Fruit fly (Drosophila melanogaster) whole organism, embryonic: ENCODE data around the gene GstO2.

Experiments
- Antp ChIP-seq: fragments of 200-800 bp; sonication (Bioruptor generic); optimal IDR thresholded peaks from 3 replicates; lab custom pipeline; 2016; ENCODE audit warnings: missing biosample characterization, missing genetic modification characterization
- BEAF-32 ChIP-seq: fragments of 200-800 bp; sonication (Bioruptor generic); optimal IDR thresholded peaks from 3 replicates; lab custom pipeline; 2017; ENCODE audit warnings: missing biosample characterization, missing genetic modification characterization, mild to moderate bottlenecking, moderate library complexity, missing genetic modification reagents
- CG1024 ChIP-seq: fragments of 200-800 bp; sonication (Bioruptor generic); IDR thresholded peaks from 2 replicates; pipeline ENCODE4 v1.3.6; 2022; ENCODE audit warnings: missing biosample characterization, missing genetic modification characterization
- CG10267 ChIP-seq: fragments of 200-800 bp; sonication (Bioruptor generic); optimal IDR thresholded peaks from 2 replicates; lab custom pipeline; 2018; ENCODE audit warnings: missing biosample characterization, mild to moderate bottlenecking, missing genetic modification characterization, moderate library complexity
- CG10462 ChIP-seq: fragments of 200-800 bp; sonication (Bioruptor generic); optimal IDR thresholded peaks from 2 replicates; lab custom pipeline; 2016; ENCODE audit warnings: missing biosample characterization, missing genetic modification characterization
- CG10565 ChIP-seq: fragments of 200-800 bp; sonication (Bioruptor generic); optimal IDR thresholded peaks from 3 replicates; lab custom pipeline; 2016; ENCODE audit warnings: missing biosample characterization, mild to moderate bottlenecking, missing genetic modification characterization
- CG12104 ChIP-seq: fragments of 200-800 bp; sonication (Bioruptor generic); optimal IDR thresholded peaks from 3 replicates; lab custom pipeline; 2016; ENCODE audit warnings: missing biosample characterization, missing genetic modification characterization
- CG12236 ChIP-seq: fragments of 200-800 bp; sonication (Bioruptor generic); optimal IDR thresholded peaks from 2 replicates; lab custom pipeline; 2016; ENCODE audit warnings: missing biosample characterization, missing genetic modification characterization
- CG15696 ChIP-seq: fragments of 200-800 bp; sonication (Bioruptor generic); optimal IDR thresholded peaks from 2 replicates; lab custom pipeline; 2019; ENCODE audit warnings: missing biosample characterization, mild to moderate bottlenecking, missing genetic modification characterization, moderate library complexity
- CG16813 ChIP-seq: fragments of 200-800 bp; sonication (Bioruptor generic); IDR thresholded peaks from 3 replicates; pipeline ENCODE4 v1.3.6; 2022; ENCODE audit warnings: missing biosample characterization, missing genetic modification characterization; ENCODE audit not compliant: partially characterized antibody
- CG17328 ChIP-seq: fragments of 200-800 bp; sonication (Bioruptor generic); IDR thresholded peaks from 2 replicates; pipeline ENCODE4 v1.3.6; 2022; ENCODE audit warnings: missing biosample characterization, missing genetic modification characterization
- CG17359 ChIP-seq: fragments of 200-800 bp; sonication (Bioruptor generic); optimal IDR thresholded peaks from 3 replicates; lab custom pipeline; 2018; ENCODE audit warnings: missing biosample characterization, mild to moderate bottlenecking, missing genetic modification characterization, moderate library complexity
- CG1832 ChIP-seq: fragments of 200-800 bp; sonication (Bioruptor generic); optimal IDR thresholded peaks from 2 replicates; lab custom pipeline; 2017; ENCODE audit warnings: missing biosample characterization, mild to moderate bottlenecking, missing genetic modification characterization, inconsistent platforms
- CG2116 ChIP-seq: fragments of 200-800 bp; sonication (Bioruptor generic); optimal IDR thresholded peaks from 3 replicates; lab custom pipeline; 2018; ENCODE audit warnings: missing biosample characterization, mild to moderate bottlenecking, missing genetic modification characterization
- CG2202 ChIP-seq: fragments of 200-800 bp; sonication (Bioruptor generic); optimal IDR thresholded peaks from 2 replicates; lab custom pipeline; 2018; ENCODE audit warnings: missing biosample characterization, mild to moderate bottlenecking, missing genetic modification characterization
- CG2712 ChIP-seq: fragments of 200-800 bp; optimal IDR thresholded peaks from 3 replicates; lab custom pipeline; 2019; ENCODE audit warnings: missing biosample characterization, mild to moderate bottlenecking, missing genetic modification characterization, moderate library complexity
- CG2889 ChIP-seq: fragments of 200-800 bp; sonication (Bioruptor generic); IDR thresholded peaks from 3 replicates; pipeline ENCODE4 v1.3.6; 2022; ENCODE audit warnings: missing biosample characterization, missing genetic modification characterization
- CG30403 ChIP-seq: fragments of 200-800 bp; sonication (Bioruptor generic); optimal IDR thresholded peaks from 3 replicates; lab custom pipeline; 2016; ENCODE audit warnings: missing biosample characterization, missing genetic modification characterization
- CG3995 ChIP-seq: fragments of 200-800 bp; sonication (Bioruptor generic); optimal IDR thresholded peaks from 3 replicates; lab custom pipeline; 2016; ENCODE audit warnings: missing biosample characterization, missing genetic modification characterization
- CG4730 ChIP-seq: fragments of 200-800 bp; sonication (Bioruptor generic); IDR thresholded peaks from 2 replicates; pipeline ENCODE4 v1.3.6; 2022; ENCODE audit warnings: missing biosample characterization, missing genetic modification characterization
- CG9817 ChIP-seq: fragments of 200-800 bp; sonication (Bioruptor generic); optimal IDR thresholded peaks from 2 replicates; lab custom pipeline; 2018; ENCODE audit warnings: missing biosample characterization, mild to moderate bottlenecking, missing genetic modification characterization, moderate library complexity
- CkIIα-i1 ChIP-seq: fragments of 200-800 bp; sonication (Bioruptor generic); IDR thresholded peaks from 2 replicates; pipeline ENCODE4 v1.3.6; 2022; ENCODE audit warnings: missing biosample characterization, missing genetic modification characterization
- CrebB ChIP-seq: fragments of 200-800 bp; sonication (Bioruptor generic); optimal IDR thresholded peaks from 3 replicates; lab custom pipeline; 2018; ENCODE audit warnings: missing biosample characterization, mild to moderate bottlenecking, missing genetic modification characterization
- Dip3 ChIP-seq: fragments of 200-800 bp; sonication (Bioruptor generic); optimal IDR thresholded peaks from 3 replicates; lab custom pipeline; 2016; ENCODE audit warnings: missing biosample characterization, missing genetic modification characterization
- Ets97D ChIP-seq: fragments of 200-800 bp; sonication (Bioruptor generic); optimal IDR thresholded peaks from 3 replicates; lab custom pipeline; 2016; ENCODE audit warnings: missing biosample characterization, missing genetic modification characterization
- Fer3 ChIP-seq: fragments of 200-800 bp; sonication (Bioruptor generic); optimal IDR thresholded peaks from 2 replicates; lab custom pipeline; 2018; ENCODE audit warnings: missing biosample characterization, mild to moderate bottlenecking, missing genetic modification characterization, moderate library complexity
- GATAe ChIP-seq: fragments of 200-800 bp; sonication (Bioruptor generic); conservative IDR thresholded peaks from 2 replicates; pipeline ENCODE4 v1.3.6; 2022; ENCODE audit warnings: missing biosample characterization, missing genetic modification characterization
- H15 ChIP-seq: fragments of 200-800 bp; sonication (Bioruptor generic); IDR thresholded peaks from 3 replicates; pipeline ENCODE4 v1.3.6; 2022; ENCODE audit warnings: missing biosample characterization, missing genetic modification characterization
- MTF-1 ChIP-seq: fragments of 200-800 bp; sonication (Bioruptor generic); optimal IDR thresholded peaks from 2 replicates; lab custom pipeline; 2018; ENCODE audit warnings: missing biosample characterization, mild to moderate bottlenecking, missing genetic modification characterization, borderline replicate concordance
- Max ChIP-seq: fragments of 200-800 bp; sonication (Bioruptor generic); optimal IDR thresholded peaks from 2 replicates; lab custom pipeline; 2016; ENCODE audit warnings: missing biosample characterization, mild to moderate bottlenecking, missing genetic modification characterization
- Neu2 ChIP-seq: fragments of 200-800 bp; sonication (Bioruptor generic); optimal IDR thresholded peaks from 3 replicates; lab custom pipeline; 2016; ENCODE audit warnings: missing biosample characterization, missing genetic modification characterization, borderline replicate concordance
- Oli ChIP-seq: fragments of 200-800 bp; sonication (Bioruptor generic); optimal IDR thresholded peaks from 2 replicates; lab custom pipeline; 2018; ENCODE audit warnings: missing biosample characterization, mild to moderate bottlenecking, missing genetic modification characterization, moderate library complexity
- Ptx1 ChIP-seq: fragments of 200-800 bp; sonication (Bioruptor generic); IDR thresholded peaks from 2 replicates; pipeline ENCODE4 v1.3.6; 2022; ENCODE audit warnings: missing biosample characterization, missing genetic modification characterization
- Ravus ChIP-seq: fragments of 200-800 bp; sonication (Bioruptor generic); IDR thresholded peaks from 2 replicates; pipeline ENCODE4 v1.3.6; 2022; ENCODE audit warnings: missing biosample characterization, missing genetic modification characterization
- bowl ChIP-seq: fragments of 200-800 bp; sonication (Bioruptor generic); IDR thresholded peaks from 2 replicates; pipeline ENCODE4 v1.3.6; 2022; ENCODE audit warnings: missing biosample characterization, missing genetic modification characterization
- corto ChIP-seq: fragments of 200-800 bp; sonication (Bioruptor generic); optimal IDR thresholded peaks from 2 replicates; lab custom pipeline; 2016; ENCODE audit warnings: missing biosample characterization, mild to moderate bottlenecking, missing genetic modification characterization, moderate library complexity
- danr ChIP-seq: fragments of 200-800 bp; sonication (Bioruptor generic); IDR thresholded peaks from 2 replicates; pipeline ENCODE4 v1.3.6; 2022; ENCODE audit warnings: missing biosample characterization, missing genetic modification characterization
- dm ChIP-seq: fragments of 200-800 bp; sonication (Bioruptor generic); optimal IDR thresholded peaks from 3 replicates; lab custom pipeline; 2016; ENCODE audit warnings: missing biosample characterization, missing genetic modification characterization
- emc ChIP-seq: fragments of 200-800 bp; sonication (Bioruptor generic); optimal IDR thresholded peaks from 2 replicates; lab custom pipeline; 2016; ENCODE audit warnings: missing biosample characterization, missing genetic modification characterization
- fd96Cb ChIP-seq: fragments of 200-800 bp; sonication (Bioruptor generic); optimal IDR thresholded peaks from 2 replicates; lab custom pipeline; 2018; ENCODE audit warnings: missing biosample characterization, mild to moderate bottlenecking, missing genetic modification characterization, moderate library complexity
- ftz-f1 ChIP-seq: fragments of 200-800 bp; sonication (Bioruptor generic); optimal IDR thresholded peaks from 2 replicates; lab custom pipeline; 2016; ENCODE audit warnings: missing biosample characterization, missing genetic modification characterization
- grn ChIP-seq: fragments of 200-800 bp; sonication (Bioruptor generic); optimal IDR thresholded peaks from 3 replicates; lab custom pipeline; 2017; ENCODE audit warnings: missing biosample characterization, missing genetic modification characterization
- hkb ChIP-seq, 2 experiments: fragments of 200-800 bp in 1 of 2; fragments of >200 bp in 1 of 2; sonication (Bioruptor generic) in 1 of 2; IDR thresholded peaks in 1 of 2; optimal IDR thresholded peaks in 1 of 2; 2 replicates each; pipeline versions ENCODE4 v1.3.6 to Lab custom; 2017 to 2022; ENCODE audit warnings: missing biosample characterization in 1 of 2, missing genetic modification characterization in 1 of 2
- ind ChIP-seq: fragments of 200-800 bp; sonication (Bioruptor generic); optimal IDR thresholded peaks from 3 replicates; lab custom pipeline; 2016; ENCODE audit warnings: missing biosample characterization, missing genetic modification characterization
- kni ChIP-seq: fragments of 200-800 bp; sonication (Bioruptor generic); optimal IDR thresholded peaks from 3 replicates; lab custom pipeline; 2017; ENCODE audit warnings: mild to moderate bottlenecking, missing biosample characterization, missing genetic modification reagents, missing genetic modification characterization
- otp ChIP-seq: fragments of 200-800 bp; sonication (Bioruptor generic); IDR thresholded peaks from 3 replicates; pipeline ENCODE4, ENCODE4 v1.3.6; 2022; ENCODE audit warnings: missing biosample characterization, missing genetic modification characterization
- pfk ChIP-seq: fragments of 200-800 bp; sonication (Bioruptor generic); optimal IDR thresholded peaks from 2 replicates; lab custom pipeline; 2018; ENCODE audit warnings: missing biosample characterization, mild to moderate bottlenecking, missing genetic modification characterization, moderate library complexity
- pho ChIP-seq: fragments of 200-800 bp; sonication (Bioruptor generic); optimal IDR thresholded peaks from 2 replicates; lab custom pipeline; 2016; ENCODE audit warnings: missing biosample characterization, missing genetic modification characterization
- so ChIP-seq: fragments of 200-800 bp; sonication (Bioruptor generic); IDR thresholded peaks from 3 replicates; pipeline ENCODE4 v1.3.6; 2022; ENCODE audit warnings: missing biosample characterization, missing genetic modification characterization

Gene GstO2

dm6 chr3L:8534386-8535306 lies 11.3 kb upstream of the GstO2 start, which contains the start of gene ergic53 (continued):
- peak; percentile 44 for TF ChIP-seq CG2712 (tag; lab: Kevin White, UChicago)
- TF ChIP-seq kni, result no peak
- no peak for TF ChIP-seq CG10565 (GFP tag; lab: Kevin White, UChicago)
- no peak for TF ChIP-seq H15 (GFP tag; lab: Robert Waterston, UW)
- TF ChIP-seq grn (GFP tag; lab: Kevin White, UChicago), result no peak
- TF ChIP-seq otp, result no peak
- no peak for TF ChIP-seq Antp
- TF ChIP-seq CG16813 (GFP tag; lab: Robert Waterston, UW), result peak; percentile 77
- no peak for TF ChIP-seq fd96Cb (tag; lab: Kevin White, UChicago)
- TF ChIP-seq pfk (GFP tag; lab: Kevin White, UChicago), result no peak
- no peak for TF ChIP-seq ftz-f1 (GFP tag; lab: Kevin White, UChicago)
- TF ChIP-seq Oli, result no peak
- TF ChIP-seq Ets97D (GFP tag; lab: Kevin White, UChicago), result no peak
- TF ChIP-seq CG3995 (GFP tag; lab: Kevin White, UChicago), result no peak
- TF ChIP-seq BEAF-32 (GFP tag; lab: Kevin White, UChicago), result peak; percentile 76
- no peak for TF ChIP-seq CG2889 (GFP tag; lab: Robert Waterston, UW)
- TF ChIP-seq CG9817 (tag; lab: Kevin White, UChicago), result no peak
- no peak for TF ChIP-seq CG17328
- TF ChIP-seq Dip3 (GFP tag; lab: Kevin White, UChicago), result no peak
- TF ChIP-seq CG12236, result no peak
- no peak for TF ChIP-seq pho (GFP tag; lab: Kevin White, UChicago)
- TF ChIP-seq CG12104 (GFP tag; lab: Kevin White, UChicago), result no peak
- TF ChIP-seq CrebB (tag; lab: Kevin White, UChicago), result no peak
- no peak for TF ChIP-seq MTF-1 (GFP tag; lab: Kevin White, UChicago)
- peak; percentile 44 for TF ChIP-seq CG10267
- TF ChIP-seq Fer3 (tag; lab: Kevin White, UChicago), result no peak
- TF ChIP-seq CG17359 (tag; lab: Kevin White, UChicago), result no peak
- TF ChIP-seq emc, result no peak
- TF ChIP-seq CG10462 (GFP tag; lab: Kevin White, UChicago), result no peak
- no peak for TF ChIP-seq hkb (optimal IDR thresholded peaks at IDR 0.05; lab: Kevin White, UChicago)
- peak; percentile 43; the same call in 1 of the 2 replicates for TF ChIP-seq hkb (GFP tag; IDR thresholded peaks at IDR 0.05; lab: Robert Waterston, UW)
- TF ChIP-seq dm (GFP tag; lab: Kevin White, UChicago), result no peak
- TF ChIP-seq so, result no peak
- TF ChIP-seq bowl (GFP tag; lab: Robert Waterston, UW), result no peak
- no peak for TF ChIP-seq CG1024
- TF ChIP-seq CG15696 (tag; lab: Kevin White, UChicago), result no peak
- no peak for TF ChIP-seq GATAe (GFP tag; lab: Robert Waterston, UW)
- TF ChIP-seq corto (GFP tag; lab: Kevin White, UChicago), result no peak
- no peak for TF ChIP-seq CkIIα-i1 (GFP tag; lab: Robert Waterston, UW)
- TF ChIP-seq CG2116 (GFP tag; lab: Kevin White, UChicago), result peak; percentile 74
- TF ChIP-seq Max (GFP tag; lab: Kevin White, UChicago), result no peak
- TF ChIP-seq Ravus (GFP tag; lab: Robert Waterston, UW), result no peak
- TF ChIP-seq Ptx1 (GFP tag; lab: Robert Waterston, UW), result no peak
- TF ChIP-seq danr (GFP tag; lab: Robert Waterston, UW), result no peak
- peak; percentile 64 for TF ChIP-seq CG1832 (GFP tag; lab: Kevin White, UChicago)
- TF ChIP-seq CG4730 (GFP tag; lab: Robert Waterston, UW), result no peak
- no peak for TF ChIP-seq CG2202 (tag; lab: Kevin White, UChicago)
- peak; percentile 8 for TF ChIP-seq CG30403 (GFP tag; lab: Kevin White, UChicago)
- TF ChIP-seq Neu2 (GFP tag; lab: Kevin White, UChicago), result no peak
- no peak for TF ChIP-seq ind (GFP tag; lab: Kevin White, UChicago)
